In genomic region chrIV:2658733-2659132, ce11 we compare ENCODE assay signal across 1 worm cellular context.
TF ChIP-seq lines count a peak whose summit lies in the region.

No protein-coding gene starts in this region.

TF ChIP-seq in whole organism, L4 larva, 104 proteins besides CTCF, POLR2A, EP300 and RAD21 (continued from another document):
- TF ChIP-seq madf-5 (GFP tag; IDR thresholded peaks at IDR 0.05; lab: Robert Waterston, UW): peak in 1 of 2 experiments; percentile 53; a peak in 1 of 4 replicates
- no peak for TF ChIP-seq aha-1 (tag; lab: Kevin White, UChicago)
- peak; percentile 9 for TF ChIP-seq mes-2 (tag; optimal IDR thresholded peaks at IDR 0.05; lab: Kevin White, UChicago; ENCODE audit: poor library complexity, severe bottlenecking)
- no peak for TF ChIP-seq cey-2 (tag; optimal IDR thresholded peaks at IDR 0.05; lab: Kevin White, UChicago; ENCODE audit: borderline replicate concordance, insufficient read depth)
- TF ChIP-seq F26F4.8 (GFP tag; conservative IDR thresholded peaks at IDR 0.05; lab: Robert Waterston, UW): 0 out of 2 replicates have a peak, but pooled peaks have one; percentile 53
- TF ChIP-seq Y105C5A.15 (GFP tag; IDR thresholded peaks at IDR 0.05; lab: Robert Waterston, UW): no peak
- TF ChIP-seq Y5F2A.4 (GFP tag; optimal IDR thresholded peaks at IDR 0.05; lab: Kevin White, UChicago): peak; percentile 37
- TF ChIP-seq tag-97 (GFP tag; IDR thresholded peaks at IDR 0.05; lab: Robert Waterston, UW): no peak
- no peak for TF ChIP-seq hmg-1.1 (GFP tag; IDR thresholded peaks at IDR 0.05; lab: Robert Waterston, UW)
- TF ChIP-seq F10B5.3 (tag; optimal IDR thresholded peaks at IDR 0.05; lab: Kevin White, UChicago): no peak
- TF ChIP-seq fos-1 (tag; optimal IDR thresholded peaks at IDR 0.05; lab: Kevin White, UChicago): no peak
- TF ChIP-seq zfp-3 (GFP tag; conservative IDR thresholded peaks at IDR 0.05; lab: Robert Waterston, UW): 0 out of 2 replicates have a peak, but pooled peaks have one; percentile 61
- TF ChIP-seq nhr-25 (tag; optimal IDR thresholded peaks at IDR 0.05; lab: Kevin White, UChicago; ENCODE audit: borderline replicate concordance, insufficient read depth): no peak
- TF ChIP-seq ceh-20 (GFP tag; IDR thresholded peaks at IDR 0.05; lab: Robert Waterston, UW): no peak
- TF ChIP-seq vab-7 (GFP tag; IDR thresholded peaks at IDR 0.05; lab: Robert Waterston, UW): peak; percentile 54
- TF ChIP-seq arid-1 (GFP tag; conservative IDR thresholded peaks at IDR 0.05; lab: Robert Waterston, UW): no peak
- TF ChIP-seq lin-39 (tag; optimal IDR thresholded peaks at IDR 0.05; lab: Kevin White, UChicago): no peak
- TF ChIP-seq nhr-77 (tag; optimal IDR thresholded peaks at IDR 0.05; lab: Kevin White, UChicago): no peak
- no peak for TF ChIP-seq ZK337.2 (GFP tag; IDR thresholded peaks at IDR 0.05; lab: Robert Waterston, UW)
- TF ChIP-seq ztf-11 (tag; optimal IDR thresholded peaks at IDR 0.05; lab: Kevin White, UChicago): no peak
- no peak for TF ChIP-seq mep-1 (tag; optimal IDR thresholded peaks at IDR 0.05; lab: Kevin White, UChicago)
- TF ChIP-seq zfp-2 (tag; optimal IDR thresholded peaks at IDR 0.05; lab: Kevin White, UChicago): no peak
- no peak for TF ChIP-seq Y75B8A.6 (GFP tag; IDR thresholded peaks at IDR 0.05; lab: Robert Waterston, UW)
- TF ChIP-seq set-16 (GFP tag; IDR thresholded peaks at IDR 0.05; lab: Robert Waterston, UW): no peak
- no peak for TF ChIP-seq unc-39 (tag; optimal IDR thresholded peaks at IDR 0.05; lab: Kevin White, UChicago)
- no peak for TF ChIP-seq ceh-32 (tag; optimal IDR thresholded peaks at IDR 0.05; lab: Kevin White, UChicago; ENCODE audit: poor library complexity)
- no peak for TF ChIP-seq tra-1 (GFP tag; IDR thresholded peaks at IDR 0.05; lab: Robert Waterston, UW)
- no peak for TF ChIP-seq R02D3.7 (tag; optimal IDR thresholded peaks at IDR 0.05; lab: Kevin White, UChicago)
- no peak for TF ChIP-seq nhr-11 (tag; optimal IDR thresholded peaks at IDR 0.05; lab: Kevin White, UChicago)
- TF ChIP-seq nhr-10 (tag; optimal IDR thresholded peaks at IDR 0.05; lab: Kevin White, UChicago): no peak
- TF ChIP-seq jun-1 (tag; optimal IDR thresholded peaks at IDR 0.05; lab: Kevin White, UChicago): no peak
- TF ChIP-seq fkh-10 (GFP tag; optimal IDR thresholded peaks at IDR 0.05; lab: Kevin White, UChicago): no peak
- TF ChIP-seq nhr-6 (tag; optimal IDR thresholded peaks at IDR 0.05; lab: Kevin White, UChicago): no peak
- peak; percentile 16 for TF ChIP-seq spr-1 (tag; optimal IDR thresholded peaks at IDR 0.05; lab: Kevin White, UChicago)
- no peak for TF ChIP-seq ces-1 (GFP tag; optimal IDR thresholded peaks at IDR 0.05; lab: Kevin White, UChicago)
- TF ChIP-seq snpc-4 (tag; optimal IDR thresholded peaks at IDR 0.05; lab: Kevin White, UChicago): no peak
- no peak for TF ChIP-seq egl-43 (GFP tag; IDR thresholded peaks at IDR 0.05; lab: Robert Waterston, UW)
- TF ChIP-seq spr-3 (GFP tag; optimal IDR thresholded peaks at IDR 0.05; lab: Kevin White, UChicago): peak; percentile 47
- peak; percentile 73 for TF ChIP-seq Y48G9A.11 (GFP tag; IDR thresholded peaks at IDR 0.05; lab: Robert Waterston, UW)
- no peak for TF ChIP-seq dmd-6 (GFP tag; IDR thresholded peaks at IDR 0.05; lab: Robert Waterston, UW)
- no peak for TF ChIP-seq dve-1 (tag; optimal IDR thresholded peaks at IDR 0.05; lab: Kevin White, UChicago; ENCODE audit: insufficient read depth)
- TF ChIP-seq lin-38 (GFP tag; IDR thresholded peaks at IDR 0.05; lab: Robert Waterston, UW): peak; percentile 74
- no peak for TF ChIP-seq dmd-9 (GFP tag; IDR thresholded peaks at IDR 0.05; lab: Robert Waterston, UW)
- TF ChIP-seq nhr-237 (tag; optimal IDR thresholded peaks at IDR 0.05; lab: Kevin White, UChicago): no peak
- TF ChIP-seq rbr-2 (tag; optimal IDR thresholded peaks at IDR 0.05; lab: Kevin White, UChicago): no peak
- TF ChIP-seq zip-2 (tag; optimal IDR thresholded peaks at IDR 0.05; lab: Kevin White, UChicago): no peak
- TF ChIP-seq sdz-12 (GFP tag; optimal IDR thresholded peaks at IDR 0.05; lab: Kevin White, UChicago): no peak
- TF ChIP-seq skn-1 (tag; optimal IDR thresholded peaks at IDR 0.05; lab: Kevin White, UChicago): no peak
- no peak for TF ChIP-seq daf-8 (GFP tag; IDR thresholded peaks at IDR 0.05; lab: Robert Waterston, UW)
- no peak for TF ChIP-seq dpl-1 (GFP tag; optimal IDR thresholded peaks at IDR 0.05; lab: Kevin White, UChicago)
- TF ChIP-seq F49E8.2 (tag; optimal IDR thresholded peaks at IDR 0.05; lab: Kevin White, UChicago; ENCODE audit: borderline replicate concordance): no peak
- TF ChIP-seq attf-4 (tag; optimal IDR thresholded peaks at IDR 0.05; lab: Kevin White, UChicago): no peak
- no peak for TF ChIP-seq ztf-7 (tag; optimal IDR thresholded peaks at IDR 0.05; lab: Kevin White, UChicago)
- no peak for TF ChIP-seq T26A8.4 (GFP tag; IDR thresholded peaks at IDR 0.05; lab: Robert Waterston, UW)
- TF ChIP-seq nhr-48 (tag; optimal IDR thresholded peaks at IDR 0.05; lab: Kevin White, UChicago): no peak
- TF ChIP-seq lin-29 (GFP tag; IDR thresholded peaks at IDR 0.05; lab: Robert Waterston, UW): no peak
- TF ChIP-seq lin-1 (GFP tag; IDR thresholded peaks at IDR 0.05; lab: Robert Waterston, UW): no peak
- no peak for TF ChIP-seq mxl-3 (GFP tag; optimal IDR thresholded peaks at IDR 0.05; lab: Kevin White, UChicago)
- peak; percentile 4 for TF ChIP-seq nhr-111 (GFP tag; optimal IDR thresholded peaks at IDR 0.05; lab: Kevin White, UChicago)
- TF ChIP-seq nhr-41 (GFP tag; IDR thresholded peaks at IDR 0.05; lab: Robert Waterston, UW): no peak
- 0 out of 2 replicates have a peak, but pooled peaks have one; percentile 21 for TF ChIP-seq D1046.2 (GFP tag; IDR thresholded peaks at IDR 0.05; lab: Robert Waterston, UW)
- peak in 1 of 2 experiments; percentile 51 for TF ChIP-seq daf-16 (GFP tag; optimal IDR thresholded peaks at IDR 0.05; lab: Kevin White, UChicago)
- TF ChIP-seq daf-16 (tag; optimal IDR thresholded peaks at IDR 0.05; lab: Kevin White, UChicago): no peak
- TF ChIP-seq zip-11 (GFP tag; IDR thresholded peaks at IDR 0.05; lab: Robert Waterston, UW): no peak
- TF ChIP-seq lir-3 (tag; optimal IDR thresholded peaks at IDR 0.05; lab: Kevin White, UChicago): no peak
- no peak for TF ChIP-seq hif-1 (tag; optimal IDR thresholded peaks at IDR 0.05; lab: Kevin White, UChicago)
- 0 out of 2 replicates have a peak, but pooled peaks have one; percentile 17 for TF ChIP-seq F44E2.7 (GFP tag; IDR thresholded peaks at IDR 0.05; lab: Robert Waterston, UW)
- TF ChIP-seq madf-9 (GFP tag; conservative IDR thresholded peaks at IDR 0.05; lab: Robert Waterston, UW): no peak
- no peak for TF ChIP-seq duxl-1 (tag; optimal IDR thresholded peaks at IDR 0.05; lab: Kevin White, UChicago; ENCODE audit: poor library complexity)
- no peak for TF ChIP-seq saeg-2 (GFP tag; IDR thresholded peaks at IDR 0.05; lab: Robert Waterston, UW)
- no peak for TF ChIP-seq ceh-62 (tag; optimal IDR thresholded peaks at IDR 0.05; lab: Kevin White, UChicago)
- TF ChIP-seq pha-4 (GFP tag; IDR thresholded peaks at IDR 0.05; lab: Robert Waterston, UW): peak; percentile 72; the same call in 1 of the 2 replicates
- TF ChIP-seq pha-4 (tag; optimal IDR thresholded peaks at IDR 0.05; lab: Kevin White, UChicago): no peak
- TF ChIP-seq ceh-28 (tag; optimal IDR thresholded peaks at IDR 0.05; lab: Kevin White, UChicago): no peak
- TF ChIP-seq mxl-2 (GFP tag; conservative IDR thresholded peaks at IDR 0.05; lab: Robert Waterston, UW): no peak
